Fruit fly (Drosophila melanogaster) whole organism, embryonic: ENCODE data around the gene CG13996.

Experiments used
- Aef1 ChIP-seq: fragments of 200-800 bp; sonication (Bioruptor generic); IDR thresholded peaks from 3 replicates; pipeline ENCODE4 v1.3.6; 2022; ENCODE audit warnings: missing biosample characterization, missing genetic modification characterization
- B-H2 ChIP-seq: fragments of 200-800 bp; sonication (Bioruptor generic); optimal IDR thresholded peaks from 2 replicates; lab custom pipeline; 2018; ENCODE audit warnings: missing biosample characterization, mild to moderate bottlenecking, missing genetic modification characterization
- BtbVII ChIP-seq: fragments of 200-800 bp; sonication (Bioruptor generic); optimal IDR thresholded peaks from 3 replicates; lab custom pipeline; 2017; ENCODE audit warnings: missing biosample characterization, mild to moderate bottlenecking, missing genetic modification characterization
- CG11085 ChIP-seq: fragments of 200-800 bp; sonication (Bioruptor generic); IDR thresholded peaks from 2 replicates; pipeline ENCODE4 v1.3.6; 2022; ENCODE audit warnings: missing biosample characterization, missing genetic modification characterization
- CG12071 ChIP-seq: fragments of 200-800 bp; sonication (Bioruptor generic); optimal IDR thresholded peaks from 3 replicates; lab custom pipeline; 2018; ENCODE audit warnings: missing biosample characterization, mild to moderate bottlenecking, missing genetic modification characterization
- CG12236 ChIP-seq: fragments of 200-800 bp; sonication (Bioruptor generic); optimal IDR thresholded peaks from 2 replicates; lab custom pipeline; 2016; ENCODE audit warnings: missing biosample characterization, missing genetic modification characterization
- CG13894 ChIP-seq: fragments of 200-800 bp; sonication (Bioruptor generic); optimal IDR thresholded peaks from 3 replicates; lab custom pipeline; 2018; ENCODE audit warnings: missing biosample characterization, mild to moderate bottlenecking, missing genetic modification characterization, moderate library complexity
- CG14710 ChIP-seq: fragments of 200-800 bp; sonication (Bioruptor generic); optimal IDR thresholded peaks from 3 replicates; lab custom pipeline; 2019; ENCODE audit warnings: missing biosample characterization, mild to moderate bottlenecking, missing genetic modification characterization, moderate library complexity
- CG14965 ChIP-seq: fragments of 200-800 bp; sonication (Bioruptor generic); optimal IDR thresholded peaks from 2 replicates; lab custom pipeline; 2016; ENCODE audit warnings: missing biosample characterization, missing genetic modification characterization, borderline replicate concordance
- CG15479 ChIP-seq: fragments of 200-800 bp; sonication (Bioruptor generic); optimal IDR thresholded peaks from 3 replicates; lab custom pipeline; 2019; ENCODE audit warnings: missing biosample characterization, mild to moderate bottlenecking, missing genetic modification characterization, moderate library complexity
- CG15696 ChIP-seq: fragments of 200-800 bp; sonication (Bioruptor generic); optimal IDR thresholded peaks from 2 replicates; lab custom pipeline; 2019; ENCODE audit warnings: missing biosample characterization, mild to moderate bottlenecking, missing genetic modification characterization, moderate library complexity
- CG16779 ChIP-seq: fragments of 200-800 bp; sonication (Bioruptor generic); IDR thresholded peaks from 2 replicates; pipeline ENCODE4 v1.3.6; 2022; ENCODE audit warnings: missing biosample characterization, missing genetic modification characterization
- CG18619 ChIP-seq: fragments of 200-800 bp; sonication (Bioruptor generic); optimal IDR thresholded peaks from 3 replicates; lab custom pipeline; 2017; ENCODE audit warnings: missing biosample characterization, mild to moderate bottlenecking, missing genetic modification characterization
- CG2116 ChIP-seq: fragments of 200-800 bp; sonication (Bioruptor generic); optimal IDR thresholded peaks from 3 replicates; lab custom pipeline; 2018; ENCODE audit warnings: missing biosample characterization, mild to moderate bottlenecking, missing genetic modification characterization
- CG30020 ChIP-seq: fragments of 200-800 bp; optimal IDR thresholded peaks from 2 replicates; lab custom pipeline; 2019; ENCODE audit warnings: missing biosample characterization, mild to moderate bottlenecking, missing genetic modification characterization, moderate library complexity
- CG4730 ChIP-seq: fragments of 200-800 bp; sonication (Bioruptor generic); IDR thresholded peaks from 2 replicates; pipeline ENCODE4 v1.3.6; 2022; ENCODE audit warnings: missing biosample characterization, missing genetic modification characterization
- CG5245 ChIP-seq: fragments of 200-800 bp; sonication (Bioruptor generic); optimal IDR thresholded peaks from 3 replicates; lab custom pipeline; 2016; ENCODE audit warnings: missing biosample characterization, missing genetic modification characterization
- CG6854 ChIP-seq: fragments of 200-800 bp; sonication (Bioruptor generic); optimal IDR thresholded peaks from 3 replicates; lab custom pipeline; 2017; ENCODE audit warnings: missing biosample characterization, mild to moderate bottlenecking, missing genetic modification characterization
- CG7271 ChIP-seq: fragments of 200-800 bp; sonication (Bioruptor generic); optimal IDR thresholded peaks from 2 replicates; lab custom pipeline; 2018; ENCODE audit warnings: missing biosample characterization, mild to moderate bottlenecking, missing genetic modification characterization, moderate library complexity
- Chrac-16 ChIP-seq: fragments of 200-800 bp; sonication (Bioruptor generic); optimal IDR thresholded peaks from 3 replicates; lab custom pipeline; 2016; ENCODE audit warnings: missing biosample characterization, missing genetic modification characterization
- CkIIα-i1 ChIP-seq: fragments of 200-800 bp; sonication (Bioruptor generic); IDR thresholded peaks from 2 replicates; pipeline ENCODE4 v1.3.6; 2022; ENCODE audit warnings: missing biosample characterization, missing genetic modification characterization
- D19B ChIP-seq: fragments of 200-800 bp; sonication (Bioruptor generic); optimal IDR thresholded peaks from 2 replicates; lab custom pipeline; 2017; ENCODE audit warnings: missing biosample characterization, mild to moderate bottlenecking, missing genetic modification characterization
- Dfd ChIP-seq, 2 experiments: fragments of >200 bp; optimal IDR thresholded peaks; 2 replicates each; lab custom pipeline; 2017; ENCODE audit warnings: missing biosample characterization in 2 of 2, missing genetic modification characterization in 2 of 2
- E2f1 ChIP-seq: fragments of 200-800 bp; sonication (Bioruptor generic); IDR thresholded peaks from 2 replicates; pipeline ENCODE4 v1.3.6; 2022; ENCODE audit warnings: missing biosample characterization, missing genetic modification characterization
- Eip74EF ChIP-seq, 2 experiments: fragments of 200-800 bp in 1 of 2; fragments of >200 bp in 1 of 2; sonication (Bioruptor generic) in 1 of 2; optimal IDR thresholded peaks; 2 replicates each; lab custom pipeline; 2017 to 2019; ENCODE audit warnings: missing biosample characterization in 2 of 2, missing genetic modification characterization in 2 of 2, mild to moderate bottlenecking in 1 of 2, moderate library complexity in 1 of 2
- Ets97D ChIP-seq: fragments of 200-800 bp; sonication (Bioruptor generic); optimal IDR thresholded peaks from 3 replicates; lab custom pipeline; 2016; ENCODE audit warnings: missing biosample characterization, missing genetic modification characterization
- Fer1 ChIP-seq: fragments of 200-800 bp; sonication (Bioruptor generic); optimal IDR thresholded peaks from 2 replicates; lab custom pipeline; 2017; ENCODE audit warnings: missing biosample characterization, mild to moderate bottlenecking, missing genetic modification characterization
- H15 ChIP-seq: fragments of 200-800 bp; sonication (Bioruptor generic); IDR thresholded peaks from 3 replicates; pipeline ENCODE4 v1.3.6; 2022; ENCODE audit warnings: missing biosample characterization, missing genetic modification characterization
- H2.0 ChIP-seq: fragments of 200-800 bp; sonication (Bioruptor generic); IDR thresholded peaks from 2 replicates; pipeline ENCODE4 v1.3.6; 2022; ENCODE audit warnings: missing biosample characterization, missing genetic modification characterization
- Hr3 ChIP-seq: fragments of 200-800 bp; sonication (Bioruptor generic); optimal IDR thresholded peaks from 3 replicates; lab custom pipeline; 2016; ENCODE audit warnings: missing biosample characterization, missing genetic modification characterization
- NC2β ChIP-seq: fragments of 200-800 bp; sonication (Bioruptor generic); optimal IDR thresholded peaks from 2 replicates; lab custom pipeline; 2016; ENCODE audit warnings: missing biosample characterization, missing genetic modification characterization
- Neu2 ChIP-seq: fragments of 200-800 bp; sonication (Bioruptor generic); optimal IDR thresholded peaks from 3 replicates; lab custom pipeline; 2016; ENCODE audit warnings: missing biosample characterization, missing genetic modification characterization, borderline replicate concordance
- Opbp ChIP-seq: fragments of 200-800 bp; sonication (Bioruptor generic); IDR thresholded peaks from 3 replicates; pipeline ENCODE4 v1.3.6; 2022; ENCODE audit warnings: missing biosample characterization, missing genetic modification characterization; ENCODE audit not compliant: partially characterized antibody
- Optix ChIP-seq: fragments of 200-800 bp; sonication (Bioruptor generic); IDR thresholded peaks from 3 replicates; pipeline ENCODE4 v1.3.6; 2022; ENCODE audit warnings: missing biosample characterization, missing genetic modification characterization
- bowl ChIP-seq: fragments of 200-800 bp; sonication (Bioruptor generic); IDR thresholded peaks from 2 replicates; pipeline ENCODE4 v1.3.6; 2022; ENCODE audit warnings: missing biosample characterization, missing genetic modification characterization
- danr ChIP-seq: fragments of 200-800 bp; sonication (Bioruptor generic); IDR thresholded peaks from 2 replicates; pipeline ENCODE4 v1.3.6; 2022; ENCODE audit warnings: missing biosample characterization, missing genetic modification characterization
- ems ChIP-seq: fragments of 200-800 bp; sonication (Bioruptor generic); optimal IDR thresholded peaks from 3 replicates; lab custom pipeline; 2016; ENCODE audit warnings: missing biosample characterization, missing genetic modification characterization
- ewg ChIP-seq: fragments of 200-800 bp; sonication (Bioruptor generic); optimal IDR thresholded peaks from 3 replicates; lab custom pipeline; 2017; ENCODE audit warnings: mild to moderate bottlenecking, missing biosample characterization, missing genetic modification reagents, missing genetic modification characterization
- fd102C ChIP-seq: fragments of 200-800 bp; sonication (Bioruptor generic); optimal IDR thresholded peaks from 2 replicates; lab custom pipeline; 2018; ENCODE audit warnings: missing biosample characterization, mild to moderate bottlenecking, missing genetic modification characterization, moderate library complexity
- mld ChIP-seq: fragments of 200-800 bp; sonication (Bioruptor generic); IDR thresholded peaks from 3 replicates; pipeline ENCODE4 v1.3.6; 2022; ENCODE audit warnings: missing biosample characterization, missing genetic modification characterization; ENCODE audit not compliant: partially characterized antibody
- otp ChIP-seq: fragments of 200-800 bp; sonication (Bioruptor generic); IDR thresholded peaks from 3 replicates; pipeline ENCODE4, ENCODE4 v1.3.6; 2022; ENCODE audit warnings: missing biosample characterization, missing genetic modification characterization
- phol ChIP-seq: fragments of 200-800 bp; sonication (Bioruptor generic); optimal IDR thresholded peaks from 3 replicates; lab custom pipeline; 2018; ENCODE audit warnings: missing biosample characterization, mild to moderate bottlenecking, missing genetic modification characterization, moderate library complexity
- run ChIP-seq: fragments of 200-800 bp; sonication (Bioruptor generic); optimal IDR thresholded peaks from 3 replicates; lab custom pipeline; 2018; ENCODE audit warnings: missing biosample characterization, mild to moderate bottlenecking, missing genetic modification characterization
- seq ChIP-seq: fragments of 200-800 bp; sonication (Bioruptor generic); IDR thresholded peaks from 2 replicates; pipeline ENCODE4 v1.3.6; 2022; ENCODE audit warnings: missing biosample characterization, missing genetic modification characterization
- shn ChIP-seq: fragments of 200-800 bp; sonication (Bioruptor generic); optimal IDR thresholded peaks from 3 replicates; lab custom pipeline; 2016; ENCODE audit warnings: missing biosample characterization, missing genetic modification characterization
- sim ChIP-seq: fragments of 200-800 bp; sonication (Bioruptor generic); IDR thresholded peaks from 2 replicates; pipeline ENCODE4 v1.3.6; 2022; ENCODE audit warnings: missing biosample characterization, missing genetic modification characterization
- tap ChIP-seq: fragments of 200-800 bp; optimal IDR thresholded peaks from 3 replicates; lab custom pipeline; 2019; ENCODE audit warnings: missing biosample characterization, mild to moderate bottlenecking, missing genetic modification characterization, moderate library complexity
- tin ChIP-seq: fragments of 200-800 bp; sonication (Bioruptor generic); optimal IDR thresholded peaks from 3 replicates; lab custom pipeline; 2016; ENCODE audit warnings: missing biosample characterization, missing genetic modification characterization
- tna ChIP-seq: fragments of 200-800 bp; sonication (Bioruptor generic); IDR thresholded peaks from 2 replicates; pipeline ENCODE4 v1.3.6; 2022; ENCODE audit warnings: missing biosample characterization, missing genetic modification characterization; ENCODE audit not compliant: partially characterized antibody
- zen ChIP-seq: fragments of 200-800 bp; sonication (Bioruptor generic); optimal IDR thresholded peaks from 3 replicates; lab custom pipeline; 2018; ENCODE audit warnings: missing biosample characterization, mild to moderate bottlenecking, missing genetic modification characterization, moderate library complexity

The CG13996 gene

DNA sequence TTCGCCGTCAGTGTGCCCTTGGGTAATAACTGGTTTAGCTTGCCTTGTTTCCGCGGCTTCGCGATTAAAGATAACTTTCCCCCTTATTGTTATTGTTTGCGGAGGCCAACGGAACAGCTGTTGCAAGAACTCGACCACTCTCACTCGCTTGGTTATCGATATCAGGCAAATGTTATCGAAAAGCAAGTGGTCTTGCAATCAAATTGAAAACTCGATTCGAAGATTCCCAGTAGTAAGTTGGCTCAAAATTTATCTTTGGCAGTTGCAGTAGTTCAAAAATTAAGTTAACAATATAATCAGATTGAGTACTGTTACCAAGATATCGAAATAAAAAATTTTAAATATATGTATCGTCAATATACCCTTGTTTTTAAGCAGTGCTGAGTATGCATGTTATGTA is 45.2 kb downstream of the CG13996 start, which contains the start of the genes Fbw5 and CG9147 (continued):
- TF ChIP-seq B-H2 (GFP tag; lab: Kevin White, UChicago) (peak; percentile 95), fd102C (GFP tag; lab: Kevin White, UChicago) (peak; percentile 99), CG5245 (GFP tag; lab: Kevin White, UChicago) (peak; percentile 100), bowl (GFP tag; lab: Robert Waterston, UW) (peak; percentile 98), tna (GFP tag; lab: Robert Waterston, UW) (peak; percentile 63), Fer1 (peak; percentile 98), D19B (GFP tag; lab: Kevin White, UChicago) (peak; percentile 100), ems (GFP tag; lab: Kevin White, UChicago) (peak; percentile 99), E2f1 (GFP tag; lab: Robert Waterston, UW) (peak; percentile 99), CG18619 (GFP tag; lab: Kevin White, UChicago) (peak; percentile 100), CG7271 (tag; lab: Kevin White, UChicago) (peak; percentile 93), CG6854 (GFP tag; lab: Kevin White, UChicago) (peak; percentile 98), CG14710 (tag; lab: Kevin White, UChicago) (peak; percentile 98), NC2β (GFP tag; lab: Kevin White, UChicago) (peak; percentile 99), tin (GFP tag; lab: Kevin White, UChicago) (peak; percentile 99), CG14965 (GFP tag; lab: Kevin White, UChicago) (peak; percentile 92), Opbp (peak; percentile 57; the same call in 2 of the 3 replicates), run (peak; percentile 99), CkIIα-i1 (GFP tag; lab: Robert Waterston, UW) (peak; percentile 96), CG15479 (peak; percentile 80), ewg (GFP tag; lab: Kevin White, UChicago) (peak; percentile 99), CG30020 (tag; lab: Kevin White, UChicago) (peak; percentile 92), H2.0 (GFP tag; lab: Robert Waterston, UW) (peak; percentile 100), phol (tag; lab: Kevin White, UChicago) (peak; percentile 98), sim (GFP tag; lab: Robert Waterston, UW) (peak; percentile 99), CG12236 (GFP tag; lab: Kevin White, UChicago) (peak; percentile 99), CG12071 (peak; percentile 98), danr (GFP tag; lab: Robert Waterston, UW) (peak; percentile 99), Hr3 (GFP tag; lab: Kevin White, UChicago) (peak; percentile 100), Optix (peak; percentile 99), Eip74EF (GFP tag; optimal IDR thresholded peaks at IDR 0.05; lab: Kevin White, UChicago) (peak in 1 of 2 experiments; percentile 100), Aef1 (GFP tag; lab: Robert Waterston, UW) (peak; percentile 99), Neu2 (GFP tag; lab: Kevin White, UChicago) (peak; percentile 98), CG15696 (tag; lab: Kevin White, UChicago) (peak; percentile 97), BtbVII (GFP tag; lab: Kevin White, UChicago) (peak; percentile 98), CG11085 (GFP tag; lab: Robert Waterston, UW) (peak; percentile 98), CG16779 (GFP tag; lab: Robert Waterston, UW) (peak; percentile 98), Chrac-16 (peak; percentile 100), otp (GFP tag; lab: Robert Waterston, UW) (peak; percentile 100), CG2116 (peak; percentile 96), H15 (peak; percentile 99), CG4730 (peak; percentile 99), zen (tag; lab: Kevin White, UChicago) (peak; percentile 99), seq (GFP tag; lab: Robert Waterston, UW) (peak; percentile 100), Ets97D (GFP tag; lab: Kevin White, UChicago) (peak; percentile 97), mld (GFP tag; lab: Robert Waterston, UW) (0 out of 3 replicates have a peak, but pooled peaks have one; percentile 33), shn (GFP tag; lab: Kevin White, UChicago) (peak; percentile 99), Dfd (GFP tag; optimal IDR thresholded peaks at IDR 0.05; lab: Kevin White, UChicago) (no peak), CG13894 (peak; percentile 98), tap (tag; lab: Kevin White, UChicago) (peak; percentile 99)
